Fruit fly (Drosophila melanogaster): ENCODE data around the gene CG31689.
A peak's percentile ranks its signal among the peaks of the same experiment; 100 is the strongest.

The CG31689 gene

DNA sequence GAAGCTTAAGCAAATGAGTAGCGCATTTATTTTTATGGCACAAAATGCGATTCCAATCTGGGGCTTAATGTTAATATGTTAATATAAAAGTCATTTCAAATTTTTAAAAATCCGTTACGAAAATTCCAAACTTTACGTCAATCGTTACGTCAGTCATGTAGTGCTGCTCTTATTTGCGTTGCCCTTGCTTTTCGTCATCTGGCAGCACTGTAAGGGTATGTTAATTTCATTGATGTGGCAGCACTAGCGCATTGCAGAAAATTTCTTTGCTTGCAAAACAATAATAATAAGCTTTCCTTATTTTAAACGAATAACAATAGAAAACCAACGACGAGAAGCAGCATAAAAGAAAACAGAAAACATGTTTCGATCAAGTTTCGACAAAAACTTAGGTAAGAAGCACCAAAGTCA is 14.4 kb downstream of the CG31689 start, which contains the start of gene Hrs:
Gene Hrs, plus strand, starts transcription at position 167 of the 411 bp plus-strand sequence.
- TF ChIP-seq gcm2 (GFP tag; optimal IDR thresholded peaks at IDR 0.05) (no peak), Eip74EF (GFP tag; optimal IDR thresholded peaks at IDR 0.05) (no peak), CG18262 (tag; optimal IDR thresholded peaks at IDR 0.05) (no peak), NK7.1 (GFP tag; optimal IDR thresholded peaks at IDR 0.05) (no peak), luna (GFP tag; optimal IDR thresholded peaks at IDR 0.05) (no peak), ind (GFP tag; optimal IDR thresholded peaks at IDR 0.05) (no peak), z (GFP tag; IDR thresholded peaks at IDR 0.05) (no peak), cg (GFP tag; optimal IDR thresholded peaks at IDR 0.05) (no peak), fd96Cb (tag; optimal IDR thresholded peaks at IDR 0.05) (no peak), hth (optimal IDR thresholded peaks at IDR 0.05) (no peak), CG14667 (GFP tag; IDR thresholded peaks at IDR 0.05) (no peak), CG33213 (GFP tag; optimal IDR thresholded peaks at IDR 0.05) (peak; percentile 32), tna (GFP tag; IDR thresholded peaks at IDR 0.05; ENCODE audit: partially characterized antibody) (no peak), p53 (GFP tag; optimal IDR thresholded peaks at IDR 0.05) (no peak), CG10431 (GFP tag; optimal IDR thresholded peaks at IDR 0.05) (peak; percentile 89), sim (GFP tag; IDR thresholded peaks at IDR 0.05) (no peak), CG15269 (tag; optimal IDR thresholded peaks at IDR 0.05) (no peak), CG16813 (GFP tag; IDR thresholded peaks at IDR 0.05; ENCODE audit: partially characterized antibody) (0 out of 3 replicates have a peak, but pooled peaks have one; percentile 39), CG10267 (tag; optimal IDR thresholded peaks at IDR 0.05) (peak; percentile 54), CG18011 (GFP tag; optimal IDR thresholded peaks at IDR 0.05) (no peak), Jarid2 (GFP tag; optimal IDR thresholded peaks at IDR 0.05) (no peak), wdn (GFP tag; IDR thresholded peaks at IDR 0.05) (no peak), slp2 (GFP tag; optimal IDR thresholded peaks at IDR 0.05) (no peak), CG17912 (GFP tag; optimal IDR thresholded peaks at IDR 0.05) (no peak), odd (GFP tag; optimal IDR thresholded peaks at IDR 0.05) (no peak), CG12155 (GFP tag; optimal IDR thresholded peaks at IDR 0.05) (no peak), Dip3 (GFP tag; optimal IDR thresholded peaks at IDR 0.05) (no peak), Blimp-1 (GFP tag; optimal IDR thresholded peaks at IDR 0.05) (no peak), Elba2 (GFP tag; optimal IDR thresholded peaks at IDR 0.05) (peak; percentile 64), usp (GFP tag; optimal IDR thresholded peaks at IDR 0.05) (no peak), CG7556 (GFP tag; optimal IDR thresholded peaks at IDR 0.05) (no peak), CG31224 (GFP tag; IDR thresholded peaks at IDR 0.05) (no peak), salm (tag; optimal IDR thresholded peaks at IDR 0.05) (no peak), tgo (GFP tag; IDR thresholded peaks at IDR 0.05) (no peak), bbx (GFP tag; IDR thresholded peaks at IDR 0.05; ENCODE audit: partially characterized antibody) (peak; percentile 60; the same call in 1 of the 2 replicates), bigmax (GFP tag; optimal IDR thresholded peaks at IDR 0.05) (peak; percentile 19), Scr (GFP tag; IDR thresholded peaks at IDR 0.05; ENCODE audit: partially characterized antibody) (peak; percentile 23; the same call in 1 of the 2 replicates), CG3838 (GFP tag; optimal IDR thresholded peaks at IDR 0.05) (no peak), danr (GFP tag; IDR thresholded peaks at IDR 0.05) (no peak), MBD-R2 (GFP tag; IDR thresholded peaks at IDR 0.05) (peak; percentile 78), Antp (GFP tag; optimal IDR thresholded peaks at IDR 0.05) (no peak), ERR (GFP tag; optimal IDR thresholded peaks at IDR 0.05) (peak; percentile 3), Dad (GFP tag; optimal IDR thresholded peaks at IDR 0.05) (no peak), Xrp1 (GFP tag; IDR thresholded peaks at IDR 0.05) (no peak), NC2β (GFP tag; optimal IDR thresholded peaks at IDR 0.05) (no peak), CG17829 (tag; optimal IDR thresholded peaks at IDR 0.05) (peak; percentile 41), dysf (GFP tag; IDR thresholded peaks at IDR 0.05) (no peak), CG9876 (GFP tag; optimal IDR thresholded peaks at IDR 0.05) (no peak), CG12071 (GFP tag; optimal IDR thresholded peaks at IDR 0.05) (no peak), trh (GFP tag; optimal IDR thresholded peaks at IDR 0.05) (no peak), nom (GFP tag; optimal IDR thresholded peaks at IDR 0.05) (peak; percentile 14), cad (GFP tag; optimal IDR thresholded peaks at IDR 0.05) (no peak)

Measured in whole organism, embryonic.